Worm (Caenorhabditis elegans): ENCODE results near the gene Y43F8B.20.

DNA sequence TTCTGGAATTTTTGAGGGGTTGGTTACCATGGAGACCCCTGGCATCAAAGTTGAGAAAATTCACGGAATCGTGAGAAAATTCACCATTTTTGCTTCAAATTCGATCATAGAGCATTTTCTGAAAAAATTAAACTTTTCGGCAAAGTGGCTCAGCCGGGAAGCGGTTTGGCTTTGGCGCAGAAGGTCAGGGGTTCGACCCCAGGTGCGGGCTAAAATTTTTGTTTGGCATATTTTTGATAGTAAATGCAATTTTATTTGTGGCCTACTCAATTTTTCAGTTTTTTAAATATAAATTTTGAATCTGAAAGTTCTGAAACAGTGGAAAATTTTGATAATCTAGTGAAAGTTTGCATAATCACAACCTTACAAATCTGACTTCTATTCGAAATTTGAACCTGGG, 49.5 kb upstream of the Y43F8B.20 start:
- TF ChIP-seq lin-32 (GFP tag; optimal IDR thresholded peaks at IDR 0.05) (no peak), sem-2 (GFP tag; optimal IDR thresholded peaks at IDR 0.05) (no peak), snpc-4 (tag; optimal IDR thresholded peaks at IDR 0.05) (no peak), ztf-11 (tag; optimal IDR thresholded peaks at IDR 0.05) (no peak), elt-3 (tag; optimal IDR thresholded peaks at IDR 0.05) (no peak), nhr-76 (tag; optimal IDR thresholded peaks at IDR 0.05) (no peak), mab-5 (tag; optimal IDR thresholded peaks at IDR 0.05) (no peak), ces-1 (GFP tag; optimal IDR thresholded peaks at IDR 0.05) (no peak), unc-120 (tag; optimal IDR thresholded peaks at IDR 0.05; ENCODE audit: poor library complexity, severe bottlenecking) (no peak), M03D4.4 (tag; optimal IDR thresholded peaks at IDR 0.05) (no peak), hlh-1 (tag; optimal IDR thresholded peaks at IDR 0.05) (no peak), nhr-12 (tag; optimal IDR thresholded peaks at IDR 0.05) (no peak), lin-13 (tag; optimal IDR thresholded peaks at IDR 0.05) (no peak)
